Fruit fly (Drosophila melanogaster) whole organism, adult: ENCODE data around the gene sif.

Source experiments
- CG11617 ChIP-seq: fragments of 200-800 bp; sonication (Bioruptor generic); optimal IDR thresholded peaks from 2 replicates; lab custom pipeline; 2017; ENCODE audit warnings: mild to moderate bottlenecking, missing biosample characterization, missing genetic modification reagents, missing genetic modification characterization
- CG12768 ChIP-seq: fragments of 200-800 bp; sonication (Bioruptor generic); optimal IDR thresholded peaks from 2 replicates; lab custom pipeline; 2017; ENCODE audit warnings: missing biosample characterization, missing genetic modification characterization, mild to moderate bottlenecking, moderate library complexity, missing genetic modification reagents
- CG14711 ChIP-seq: fragments of 200-800 bp; sonication (Bioruptor generic); optimal IDR thresholded peaks from 2 replicates; lab custom pipeline; 2018; ENCODE audit warnings: missing biosample characterization, mild to moderate bottlenecking, missing genetic modification characterization, moderate library complexity
- CG1620 ChIP-seq: fragments of 200-800 bp; sonication (Bioruptor generic); optimal IDR thresholded peaks from 2 replicates; lab custom pipeline; 2016; ENCODE audit warnings: missing biosample characterization, missing genetic modification characterization
- CG33017 ChIP-seq: fragments of 200-800 bp; sonication (Bioruptor generic); optimal IDR thresholded peaks from 2 replicates; lab custom pipeline; 2018; ENCODE audit warnings: missing biosample characterization, mild to moderate bottlenecking, missing genetic modification characterization, moderate library complexity
- CG5204 ChIP-seq: fragments of 200-800 bp; sonication (Bioruptor generic); optimal IDR thresholded peaks from 2 replicates; lab custom pipeline; 2016; ENCODE audit warnings: missing biosample characterization, missing genetic modification characterization
- CG7045 ChIP-seq: fragments of 200-800 bp; sonication (Bioruptor generic); optimal IDR thresholded peaks from 2 replicates; lab custom pipeline; 2017; ENCODE audit warnings: missing biosample characterization, mild to moderate bottlenecking, missing genetic modification characterization
- CG7101 ChIP-seq: fragments of 200-800 bp; sonication (Bioruptor generic); optimal IDR thresholded peaks from 2 replicates; lab custom pipeline; 2018; ENCODE audit warnings: missing biosample characterization, mild to moderate bottlenecking, missing genetic modification characterization, moderate library complexity
- Clk ChIP-seq: fragments of 200-800 bp; sonication (Bioruptor generic); optimal IDR thresholded peaks from 2 replicates; lab custom pipeline; 2017; ENCODE audit warnings: missing biosample characterization, missing genetic modification characterization
- Hr96 ChIP-seq: fragments of 200-800 bp; sonication (Bioruptor generic); optimal IDR thresholded peaks from 2 replicates; lab custom pipeline; 2016; ENCODE audit warnings: missing biosample characterization, missing genetic modification characterization
- Mnt ChIP-seq: fragments of 200-800 bp; sonication (Bioruptor generic); optimal IDR thresholded peaks from 2 replicates; lab custom pipeline; 2016; ENCODE audit warnings: missing biosample characterization, mild to moderate bottlenecking, missing genetic modification characterization
- bab1 ChIP-seq: fragments of 200-800 bp; sonication (Bioruptor generic); optimal IDR thresholded peaks from 3 replicates; lab custom pipeline; 2019; ENCODE audit warnings: missing biosample characterization, mild to moderate bottlenecking, missing genetic modification characterization, moderate library complexity
- cic ChIP-seq: fragments of 200-800 bp; sonication (Bioruptor generic); optimal IDR thresholded peaks from 2 replicates; lab custom pipeline; 2017; ENCODE audit warnings: missing biosample characterization, mild to moderate bottlenecking, missing genetic modification characterization, moderate library complexity
- cnc ChIP-seq, 2 experiments: fragments of >200 bp; optimal IDR thresholded peaks; 2 replicates each; lab custom pipeline; 2017
- kay ChIP-seq: fragments of 200-800 bp; sonication (Bioruptor generic); peaks from one replicate; lab custom pipeline; 2016; ENCODE audit warnings: missing biosample characterization, missing genetic modification characterization, borderline replicate concordance
- ovo ChIP-seq: fragments of 200-800 bp; sonication (Bioruptor generic); optimal IDR thresholded peaks from 2 replicates; lab custom pipeline; 2016; ENCODE audit warnings: missing biosample characterization, missing genetic modification characterization
- pad ChIP-seq: fragments of 200-800 bp; sonication (Bioruptor generic); optimal IDR thresholded peaks from 3 replicates; lab custom pipeline; 2017; ENCODE audit warnings: missing biosample characterization, missing genetic modification characterization, mild to moderate bottlenecking, moderate library complexity, missing genetic modification reagents
- tj ChIP-seq: fragments of 200-800 bp; sonication (Bioruptor generic); optimal IDR thresholded peaks from 3 replicates; lab custom pipeline; 2017; ENCODE audit warnings: missing biosample characterization, mild to moderate bottlenecking, missing genetic modification characterization, moderate library complexity
- toe ChIP-seq: fragments of 200-800 bp; sonication (Bioruptor generic); optimal IDR thresholded peaks from 2 replicates; lab custom pipeline; 2016; ENCODE audit warnings: missing biosample characterization, missing genetic modification characterization

Gene sif

dm6 chr3L:5627816-5628215 lies 29.9 kb upstream of the sif start:
- TF ChIP-seq kay (GFP tag; lab: Kevin White, UChicago) (no peak), Mnt (GFP tag; lab: Kevin White, UChicago) (no peak), bab1 (GFP tag; lab: Kevin White, UChicago) (no peak), pad (no peak), cic (GFP tag; lab: Kevin White, UChicago) (no peak), toe (GFP tag; lab: Kevin White, UChicago) (no peak), Hr96 (GFP tag; lab: Kevin White, UChicago) (no peak), tj (GFP tag; lab: Kevin White, UChicago) (no peak), CG7101 (tag; lab: Kevin White, UChicago) (no peak), CG11617 (no peak), Clk (no peak), cnc (optimal IDR thresholded peaks at IDR 0.05; lab: Kevin White, UChicago) (no peak), ovo (GFP tag; lab: Kevin White, UChicago) (no peak), CG33017 (tag; lab: Kevin White, UChicago) (no peak), CG14711 (tag; lab: Kevin White, UChicago) (no peak)

dm6 chr3L:5630176-5630583 lies 27.5 kb upstream of the sif start:
- TF ChIP-seq ovo (GFP tag; lab: Kevin White, UChicago) (no peak), CG1620 (GFP tag; lab: Kevin White, UChicago) (no peak), CG33017 (tag; lab: Kevin White, UChicago) (no peak), Clk (no peak), cic (GFP tag; lab: Kevin White, UChicago) (no peak), toe (GFP tag; lab: Kevin White, UChicago) (peak; percentile 32), CG5204 (GFP tag; lab: Kevin White, UChicago) (no peak), CG7045 (no peak), cnc (optimal IDR thresholded peaks at IDR 0.05; lab: Kevin White, UChicago) (no peak), kay (GFP tag; lab: Kevin White, UChicago) (peak; percentile 76)

- TF ChIP-seq Mnt (GFP tag; lab: Kevin White, UChicago): peak; percentile 31
- TF ChIP-seq kay (GFP tag; lab: Kevin White, UChicago): no peak
- peak; percentile 5 for TF ChIP-seq CG12768 (GFP tag; lab: Kevin White, UChicago)
- peak; percentile 50 for TF ChIP-seq cic (GFP tag; lab: Kevin White, UChicago)
- no peak for TF ChIP-seq ovo (GFP tag; lab: Kevin White, UChicago)
- peak; percentile 13 for TF ChIP-seq Clk
- TF ChIP-seq cnc (optimal IDR thresholded peaks at IDR 0.05; lab: Kevin White, UChicago): no peak
Measured at dm6 chr3L:5630608-5631080, 27.1 kb upstream of the sif start, which contains the start of gene Blimp-1. Gene Blimp-1 (plus strand): TSS chr3L:5630983.

dm6 chr3L:5631917-5632316 lies 25.8 kb upstream of the sif start:
- TF ChIP-seq bab1 (GFP tag; lab: Kevin White, UChicago): no peak
- peak; percentile 78 for TF ChIP-seq kay (GFP tag; lab: Kevin White, UChicago)
- TF ChIP-seq tj (GFP tag; lab: Kevin White, UChicago): no peak
- TF ChIP-seq CG5204 (GFP tag; lab: Kevin White, UChicago): no peak

- TF ChIP-seq cnc (optimal IDR thresholded peaks at IDR 0.05; lab: Kevin White, UChicago) (no peak), CG11617 (no peak), CG7045 (no peak), CG7101 (tag; lab: Kevin White, UChicago) (no peak), cic (GFP tag; lab: Kevin White, UChicago) (no peak)
Measured at dm6 chr3L:5633247-5634187, 24.2 kb upstream of the sif start.

- TF ChIP-seq Hr96 (GFP tag; lab: Kevin White, UChicago) (no peak), CG12768 (GFP tag; lab: Kevin White, UChicago) (no peak), CG1620 (GFP tag; lab: Kevin White, UChicago) (no peak), bab1 (GFP tag; lab: Kevin White, UChicago) (no peak), toe (GFP tag; lab: Kevin White, UChicago) (no peak), CG11617 (no peak), ovo (GFP tag; lab: Kevin White, UChicago) (no peak), cic (GFP tag; lab: Kevin White, UChicago) (no peak), cnc (optimal IDR thresholded peaks at IDR 0.05; lab: Kevin White, UChicago) (no peak), kay (GFP tag; lab: Kevin White, UChicago) (no peak), CG33017 (tag; lab: Kevin White, UChicago) (no peak), CG7101 (tag; lab: Kevin White, UChicago) (no peak), Clk (no peak), Mnt (GFP tag; lab: Kevin White, UChicago) (no peak), tj (GFP tag; lab: Kevin White, UChicago) (no peak)
Measured at dm6 chr3L:5634188-5634894, 23.4 kb upstream of the sif start.
